Worm (Caenorhabditis elegans): Measurements from ENCODE around the gene ZK353.9.

ZK353.9 gene

ce11 chrIII:8417192-8417967, 8.1 kb downstream of the ZK353.9 start (continued):
- TF ChIP-seq ztf-11 (tag; optimal IDR thresholded peaks at IDR 0.05) = no peak
- peak; percentile 39 to 73 for TF ChIP-seq hif-1 (tag; optimal IDR thresholded peaks at IDR 0.05)
- TF ChIP-seq T26A8.4 (GFP tag; IDR thresholded peaks at IDR 0.05) = peak; percentile 91
- TF ChIP-seq F37D6.2 (tag; optimal IDR thresholded peaks at IDR 0.05) = peak; percentile 89
- peak; percentile 95 for TF ChIP-seq nhr-11 (tag; optimal IDR thresholded peaks at IDR 0.05)
- TF ChIP-seq F26F4.8 (GFP tag; conservative IDR thresholded peaks at IDR 0.05) = no peak
- TF ChIP-seq zfp-3 (GFP tag; conservative IDR thresholded peaks at IDR 0.05) = no peak
- no peak; the same call in 1 of the 2 replicates for TF ChIP-seq lin-1 (GFP tag; IDR thresholded peaks at IDR 0.05)
- TF ChIP-seq dmd-6 (GFP tag; IDR thresholded peaks at IDR 0.05) = peak; percentile 79
- TF ChIP-seq ceh-44 (GFP tag; IDR thresholded peaks at IDR 0.05) = no peak
- TF ChIP-seq unc-130 (GFP tag; optimal IDR thresholded peaks at IDR 0.05) = no peak
- TF ChIP-seq nhr-6 (tag; optimal IDR thresholded peaks at IDR 0.05) = peak; percentile 71
- peak; percentile 95 for TF ChIP-seq dve-1 (tag; optimal IDR thresholded peaks at IDR 0.05; ENCODE audit: insufficient read depth)
- TF ChIP-seq fkh-10 (GFP tag; optimal IDR thresholded peaks at IDR 0.05) = peak; percentile 54
- TF ChIP-seq ama-1 (optimal IDR thresholded peaks at IDR 0.05) = no peak
- TF ChIP-seq aly-2 (tag; optimal IDR thresholded peaks at IDR 0.05) = no peak
- TF ChIP-seq nhr-42 (GFP tag; IDR thresholded peaks at IDR 0.05) = peak; percentile 39; the same call in 1 of the 2 replicates
- TF ChIP-seq jun-1 (tag; optimal IDR thresholded peaks at IDR 0.05) = peak; percentile 69
- TF ChIP-seq nhr-10 (tag; optimal IDR thresholded peaks at IDR 0.05) = no peak
- TF ChIP-seq dmd-8 (GFP tag; IDR thresholded peaks at IDR 0.05) = no peak
- TF ChIP-seq unc-39 (tag; optimal IDR thresholded peaks at IDR 0.05) = no peak
- TF ChIP-seq zip-11 (GFP tag; IDR thresholded peaks at IDR 0.05) = no peak
- peak; percentile 94 for TF ChIP-seq hmg-1.1 (GFP tag; IDR thresholded peaks at IDR 0.05)
- 0 out of 2 replicates have a peak, but pooled peaks have one; percentile 59 for TF ChIP-seq daf-19 (GFP tag; conservative IDR thresholded peaks at IDR 0.05)
- TF ChIP-seq D1046.2 (GFP tag; IDR thresholded peaks at IDR 0.05) = no peak
- TF ChIP-seq ceh-82 (tag; optimal IDR thresholded peaks at IDR 0.05) = no peak
- no peak for TF ChIP-seq lim-7 (GFP tag; IDR thresholded peaks at IDR 0.05)
- no peak for TF ChIP-seq ceh-62 (tag; optimal IDR thresholded peaks at IDR 0.05)
- TF ChIP-seq ceh-28 (tag; optimal IDR thresholded peaks at IDR 0.05) = peak; percentile 86
- peak; percentile 83 for TF ChIP-seq hlh-30 (tag; optimal IDR thresholded peaks at IDR 0.05; ENCODE audit: insufficient read depth)
- TF ChIP-seq madf-9 (GFP tag; conservative IDR thresholded peaks at IDR 0.05) = peak; percentile 71
- no peak for TF ChIP-seq nhr-111 (GFP tag; optimal IDR thresholded peaks at IDR 0.05)
- TF ChIP-seq arid-1 (GFP tag; conservative IDR thresholded peaks at IDR 0.05) = peak; percentile 64; the same call in 1 of the 2 replicates
- no peak for TF ChIP-seq snpc-1.2 (GFP tag; IDR thresholded peaks at IDR 0.05)
- TF ChIP-seq Y5F2A.4 (GFP tag; optimal IDR thresholded peaks at IDR 0.05) = no peak
- TF ChIP-seq daf-16 (GFP tag; optimal IDR thresholded peaks at IDR 0.05) = peak; percentile 86 to 90
- TF ChIP-seq daf-16 (tag; optimal IDR thresholded peaks at IDR 0.05) = peak; percentile 92
- no peak for TF ChIP-seq madf-5 (GFP tag; IDR thresholded peaks at IDR 0.05)
- peak; percentile 60 for TF ChIP-seq zag-1 (tag; optimal IDR thresholded peaks at IDR 0.05)
- no peak for TF ChIP-seq mdt-29 (GFP tag; IDR thresholded peaks at IDR 0.05)
- no peak for TF ChIP-seq Y75B8A.6 (GFP tag; IDR thresholded peaks at IDR 0.05)
- no peak for TF ChIP-seq saeg-2 (GFP tag; IDR thresholded peaks at IDR 0.05)
- peak; percentile 20 for TF ChIP-seq zip-2 (tag; optimal IDR thresholded peaks at IDR 0.05)
- TF ChIP-seq nhr-48 (tag; optimal IDR thresholded peaks at IDR 0.05) = peak; percentile 87
- peak; percentile 71 to 100 for TF ChIP-seq unc-62 (GFP tag; optimal IDR thresholded peaks at IDR 0.05 in 1 of 2)
- peak; percentile 83 for TF ChIP-seq unc-62 (tag; optimal IDR thresholded peaks at IDR 0.05)
- no peak for TF ChIP-seq nhr-41 (GFP tag; IDR thresholded peaks at IDR 0.05)
- peak; percentile 98 for TF ChIP-seq aha-1 (tag)
- TF ChIP-seq skn-1 (tag; optimal IDR thresholded peaks at IDR 0.05) = no peak
- peak; percentile 26 for TF ChIP-seq ces-1 (GFP tag; optimal IDR thresholded peaks at IDR 0.05)
- peak; percentile 54 for TF ChIP-seq set-16 (GFP tag; IDR thresholded peaks at IDR 0.05)
